Fruit fly (Drosophila melanogaster) whole organism, larva: ENCODE results near the gene CG14327.

Source experiments
- noc ChIP-seq: fragments of 200-800 bp; sonication (Bioruptor generic); optimal IDR thresholded peaks from 3 replicates; lab custom pipeline; 2019; ENCODE audit warnings: missing biosample characterization, mild to moderate bottlenecking, missing genetic modification characterization, moderate library complexity

CG14327 gene

dm6 chr3R:17613549-17613948 is at the start of gene CG14327:
Gene CG14327, plus strand, starts transcription at chr3R:17613709.
- no peak for TF ChIP-seq noc (tag; lab: Kevin White, UChicago)

- no peak for TF ChIP-seq noc (tag; lab: Kevin White, UChicago)
Measured at dm6 chr3R:17564837-17565236, 48.7 kb upstream of the CG14327 start.

DNA sequence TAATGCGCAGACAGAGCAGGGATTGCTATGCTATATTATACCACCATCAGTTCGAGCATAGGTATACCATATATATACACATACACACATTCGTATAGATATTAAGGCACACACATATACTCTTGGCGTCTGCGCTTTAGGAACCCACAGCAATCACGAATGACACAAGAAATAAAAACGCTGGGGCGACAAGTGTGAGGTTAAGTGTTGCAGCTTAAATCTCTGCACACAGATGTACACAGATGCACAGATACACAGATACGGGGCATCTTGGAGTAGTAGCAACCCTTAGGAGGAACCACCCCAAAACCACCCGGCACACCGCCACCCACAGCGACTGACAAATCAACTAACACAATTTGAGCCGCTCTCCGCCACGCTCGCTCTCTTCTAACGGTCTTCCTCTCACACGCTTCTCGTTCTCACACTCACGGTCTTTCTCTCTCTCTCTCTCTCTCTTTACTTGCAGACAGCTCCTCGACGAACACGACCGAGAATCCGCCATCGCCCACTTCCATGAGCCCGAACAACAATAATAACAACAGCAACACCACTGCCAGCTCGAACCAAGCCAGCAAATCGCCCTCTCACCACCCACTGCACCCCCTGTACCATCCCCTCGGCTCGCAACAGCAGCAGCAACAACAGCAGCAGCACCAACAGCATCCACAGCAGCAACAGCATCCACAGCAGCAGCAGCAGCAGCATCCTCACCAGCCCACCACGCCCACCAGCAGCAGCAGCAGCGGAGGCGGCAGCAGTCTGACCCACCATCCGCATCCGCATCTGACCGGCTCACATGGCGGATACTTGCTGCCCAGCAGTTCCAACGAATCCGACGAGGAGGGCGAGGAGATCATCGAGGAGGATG is 46.7 kb upstream of the CG14327 start:
- no peak for TF ChIP-seq noc (tag; lab: Kevin White, UChicago)

dm6 chr3R:17583658-17584460 is 29.6 kb upstream of the CG14327 start:
- no peak for TF ChIP-seq noc (tag; lab: Kevin White, UChicago)

dm6 chr3R:17588805-17589204 is 24.7 kb upstream of the CG14327 start:
- TF ChIP-seq noc (tag; lab: Kevin White, UChicago), result no peak

DNA sequence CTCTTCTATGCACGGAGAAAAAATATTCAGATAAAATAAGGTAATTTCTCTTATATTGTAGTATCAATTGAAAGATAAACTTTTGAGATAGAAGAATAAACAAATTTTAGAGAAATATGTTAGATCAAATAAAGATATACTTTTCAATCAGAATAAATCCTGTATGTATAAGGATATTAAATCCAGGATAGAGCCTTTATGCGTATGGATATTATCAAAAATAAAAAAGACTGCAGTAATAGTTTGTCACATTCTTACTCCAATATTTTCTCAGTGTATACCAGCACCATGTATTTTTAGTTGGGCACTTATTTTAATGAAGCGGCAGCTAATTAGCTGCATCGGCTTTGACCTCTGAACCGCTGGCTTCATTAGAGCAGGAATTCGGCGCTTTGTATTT is 21.7 kb upstream of the CG14327 start:
- TF ChIP-seq noc (tag; lab: Kevin White, UChicago), result no peak

DNA sequence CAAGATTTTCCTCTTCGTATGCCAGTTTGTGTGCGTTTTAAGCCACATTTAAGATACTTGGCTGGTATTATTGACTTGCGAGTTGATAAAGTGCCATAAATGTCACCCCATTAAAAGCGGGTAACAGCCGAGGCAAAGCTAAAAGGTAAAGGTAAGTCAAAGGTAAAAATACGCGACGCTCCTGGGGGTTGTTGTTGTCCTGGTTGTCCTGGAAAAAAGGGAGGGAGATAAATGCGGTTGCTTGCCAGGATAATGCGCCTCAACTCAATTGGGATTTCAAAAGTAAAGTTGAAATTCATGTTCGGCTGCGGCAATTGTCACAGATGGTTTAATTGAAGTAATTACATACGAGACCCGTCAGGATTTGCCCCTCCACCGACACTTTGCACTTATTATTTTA is 20.0 kb upstream of the CG14327 start:
- TF ChIP-seq noc (tag; lab: Kevin White, UChicago), result no peak

DNA sequence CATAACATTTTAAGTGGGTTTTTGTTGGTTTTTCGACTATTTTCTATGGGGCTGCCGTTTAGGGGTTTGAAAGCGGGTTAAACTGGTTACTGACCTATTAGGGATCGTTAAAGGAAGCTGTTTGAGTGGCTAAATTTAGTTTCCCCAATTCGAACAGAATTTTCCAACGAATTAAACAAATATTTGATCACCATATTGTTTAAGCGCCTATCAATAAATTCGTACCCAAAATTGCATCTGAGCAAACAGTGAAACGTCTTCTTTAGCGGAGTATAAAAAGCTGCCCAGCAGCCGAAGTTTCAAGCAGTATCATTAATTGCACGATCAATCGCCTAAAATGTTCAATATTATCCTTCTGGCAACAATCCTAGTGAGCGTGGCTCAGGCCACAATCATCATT is 19.4 kb upstream of the CG14327 start, which contains the start of gene Sgs5bis:
TSS of gene Sgs5bis (plus strand) at position 301 of the 400 bp plus-strand sequence.
- TF ChIP-seq noc (tag; lab: Kevin White, UChicago), result no peak

dm6 chr3R:17595084-17595483 is 18.4 kb upstream of the CG14327 start, which contains the start of gene Sgs5:
Gene Sgs5, plus strand, starts transcription at chr3R:17595362.
- TF ChIP-seq noc (tag; lab: Kevin White, UChicago), result no peak

DNA sequence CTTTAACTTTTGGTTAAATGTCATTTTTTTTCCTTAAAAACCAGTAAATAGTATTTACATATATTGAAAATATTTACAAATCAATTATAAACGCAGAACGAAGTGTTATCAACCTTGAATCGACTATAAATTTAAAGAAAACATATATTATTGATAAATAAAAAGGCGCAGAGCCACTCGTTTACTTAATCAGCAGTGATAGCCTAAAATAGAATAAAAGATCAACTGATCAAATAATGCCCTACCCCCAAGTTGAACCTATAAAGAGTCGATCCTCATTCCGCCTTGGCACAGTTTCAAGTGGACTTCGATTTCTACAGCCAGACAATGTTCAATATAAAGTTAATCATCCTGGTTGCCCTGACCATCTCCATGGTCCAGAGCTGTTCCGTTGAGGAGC is 17.3 kb upstream of the CG14327 start, which contains the start of gene CG7606:
TSS of gene CG7606 (plus strand) at position 301 of the 400 bp plus-strand sequence.
- no peak for TF ChIP-seq noc (tag; lab: Kevin White, UChicago)

DNA sequence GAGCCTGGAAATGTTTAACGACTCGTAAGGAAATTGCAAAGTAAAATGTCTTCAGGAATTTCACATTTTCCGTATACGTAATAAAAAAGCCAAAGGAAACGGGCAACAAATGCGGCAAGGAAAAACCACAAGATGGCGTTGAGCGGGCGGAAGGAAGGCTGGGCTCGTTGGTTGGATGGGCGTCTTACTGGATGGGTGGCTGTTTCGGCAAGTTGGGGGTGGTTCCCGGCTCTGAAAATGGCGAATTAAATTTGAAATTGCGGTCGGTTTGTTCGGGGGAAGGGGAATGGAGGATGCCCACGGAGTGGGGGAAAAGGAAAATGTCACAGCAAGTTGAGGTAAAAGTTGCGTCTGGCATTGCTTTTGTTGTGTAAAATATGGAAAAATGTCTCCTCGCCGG is 13.8 kb upstream of the CG14327 start:
- no peak for TF ChIP-seq noc (tag; lab: Kevin White, UChicago)

DNA sequence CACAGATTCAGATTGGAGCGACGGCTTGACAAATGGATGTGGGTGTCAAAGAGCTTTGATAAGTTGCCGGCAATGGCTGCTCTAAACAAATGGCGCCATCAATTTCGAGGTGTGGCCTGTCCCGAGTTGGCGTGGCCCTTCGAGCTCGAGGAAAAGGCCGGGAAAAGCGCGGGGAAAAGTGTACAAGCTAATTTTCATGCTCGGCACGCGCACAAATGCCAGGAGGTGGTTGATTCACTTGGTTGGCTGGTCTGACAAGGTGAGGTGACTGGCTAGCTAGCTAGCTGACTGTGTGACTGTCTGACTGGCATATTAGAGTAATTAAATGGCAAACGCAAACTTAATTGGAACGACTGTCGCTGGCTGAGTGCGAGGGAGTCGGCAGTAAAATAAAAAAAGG is 11.6 kb upstream of the CG14327 start:
- no peak for TF ChIP-seq noc (tag; lab: Kevin White, UChicago)

dm6 chr3R:17602974-17603373 is 10.5 kb upstream of the CG14327 start:
- no peak for TF ChIP-seq noc (tag; lab: Kevin White, UChicago)

- TF ChIP-seq noc (tag; lab: Kevin White, UChicago), result no peak
Measured at dm6 chr3R:17603717-17604116, 9.8 kb upstream of the CG14327 start.

- TF ChIP-seq noc (tag; lab: Kevin White, UChicago), result peak; percentile 34
Measured at dm6 chr3R:17604198-17604879, 9.2 kb upstream of the CG14327 start.
